Fruit fly (Drosophila melanogaster): ENCODE measurements around the gene pigeon.

pigeon gene

dm6 chr2L:19230518-19230917 lies 44.7 kb downstream of the pigeon start:
- TF ChIP-seq Ets65A (GFP tag) (peak; percentile 59), Optix (GFP tag; IDR thresholded peaks at IDR 0.05) (no peak)

- peak; percentile 16 for TF ChIP-seq HLH54F (GFP tag; optimal IDR thresholded peaks at IDR 0.05)
- no peak for TF ChIP-seq CG6683 (GFP tag; optimal IDR thresholded peaks at IDR 0.05)
- TF ChIP-seq esg (GFP tag; conservative IDR thresholded peaks at IDR 0.05): 0 out of 2 replicates have a peak, but pooled peaks have one; percentile 17
- peak; percentile 80 for TF ChIP-seq sens (GFP tag)
- no peak for TF ChIP-seq pzg (GFP tag; optimal IDR thresholded peaks at IDR 0.05)
- no peak for TF ChIP-seq eve (GFP tag; optimal IDR thresholded peaks at IDR 0.05)
- peak; percentile 52; the same call in 1 of the 2 replicates for TF ChIP-seq E2f1 (GFP tag; IDR thresholded peaks at IDR 0.05)
- peak; percentile 24 for TF ChIP-seq Sox102F (GFP tag; optimal IDR thresholded peaks at IDR 0.05)
- 0 out of 2 replicates have a peak, but pooled peaks have one; percentile 33 for TF ChIP-seq ttk (GFP tag; IDR thresholded peaks at IDR 0.05)
- peak; percentile 7 for TF ChIP-seq CG12659 (GFP tag; optimal IDR thresholded peaks at IDR 0.05)
- TF ChIP-seq Jarid2 (GFP tag; optimal IDR thresholded peaks at IDR 0.05): no peak
- no peak for TF ChIP-seq Rx (GFP tag; IDR thresholded peaks at IDR 0.05)
- TF ChIP-seq hbn (GFP tag; IDR thresholded peaks at IDR 0.05; ENCODE audit: partially characterized antibody): no peak
- no peak for TF ChIP-seq Six4 (GFP tag; optimal IDR thresholded peaks at IDR 0.05)
- TF ChIP-seq Ets65A (GFP tag): peak; percentile 79
- no peak for TF ChIP-seq CG2202 (tag; optimal IDR thresholded peaks at IDR 0.05)
- peak; percentile 18; the same call in 1 of the 2 replicates for TF ChIP-seq CG9932 (GFP tag; IDR thresholded peaks at IDR 0.05)
- no peak for TF ChIP-seq CkIIα-i1 (GFP tag; IDR thresholded peaks at IDR 0.05)
- TF ChIP-seq CG4404 (GFP tag; IDR thresholded peaks at IDR 0.05): peak; percentile 78
- TF ChIP-seq shn (GFP tag; optimal IDR thresholded peaks at IDR 0.05): no peak
- TF ChIP-seq CG11085 (GFP tag; IDR thresholded peaks at IDR 0.05): no peak
- TF ChIP-seq jing (GFP tag; optimal IDR thresholded peaks at IDR 0.05): no peak
- no peak for TF ChIP-seq NFAT (GFP tag; IDR thresholded peaks at IDR 0.05)
- no peak for TF ChIP-seq z (GFP tag; IDR thresholded peaks at IDR 0.05)
- peak; percentile 47 for TF ChIP-seq CG7839 (tag; optimal IDR thresholded peaks at IDR 0.05)
- TF ChIP-seq CG4730 (GFP tag; IDR thresholded peaks at IDR 0.05): no peak
- no peak for TF ChIP-seq CG31224 (GFP tag; IDR thresholded peaks at IDR 0.05)
- TF ChIP-seq CG13775 (GFP tag; optimal IDR thresholded peaks at IDR 0.05): peak; percentile 24
- peak; percentile 23 for TF ChIP-seq Meics (GFP tag; optimal IDR thresholded peaks at IDR 0.05)
- peak; percentile 15 for TF ChIP-seq lilli (GFP tag; optimal IDR thresholded peaks at IDR 0.05)
- TF ChIP-seq CG16863 (GFP tag; optimal IDR thresholded peaks at IDR 0.05): peak; percentile 14
- TF ChIP-seq chif (GFP tag; optimal IDR thresholded peaks at IDR 0.05): peak in 1 of 2 experiments; percentile 56
- peak; percentile 12 for TF ChIP-seq Xbp1 (GFP tag; optimal IDR thresholded peaks at IDR 0.05)
- peak; percentile 5 for TF ChIP-seq gcm (GFP tag; optimal IDR thresholded peaks at IDR 0.05)
- peak in 1 of 3 experiments; percentile 12 for TF ChIP-seq lola (GFP tag; optimal IDR thresholded peaks at IDR 0.05)
- TF ChIP-seq CG9437 (GFP tag; optimal IDR thresholded peaks at IDR 0.05): no peak
- TF ChIP-seq cwo (GFP tag; optimal IDR thresholded peaks at IDR 0.05): no peak
- peak; percentile 28 for TF ChIP-seq CG8924 (tag; optimal IDR thresholded peaks at IDR 0.05)
- TF ChIP-seq CG18262 (tag; optimal IDR thresholded peaks at IDR 0.05): peak; percentile 33
- TF ChIP-seq fd3F (GFP tag; optimal IDR thresholded peaks at IDR 0.05): no peak
- TF ChIP-seq onecut (GFP tag; IDR thresholded peaks at IDR 0.05): peak; percentile 14; the same call in 1 of the 2 replicates
- TF ChIP-seq CG6765 (GFP tag; optimal IDR thresholded peaks at IDR 0.05): no peak
- TF ChIP-seq Bgb (GFP tag; IDR thresholded peaks at IDR 0.05; ENCODE audit: partially characterized antibody): no peak
- TF ChIP-seq Bdp1 (GFP tag; optimal IDR thresholded peaks at IDR 0.05): peak; percentile 1
- TF ChIP-seq hth (optimal IDR thresholded peaks at IDR 0.05): no peak
- no peak for TF ChIP-seq Mad (GFP tag; optimal IDR thresholded peaks at IDR 0.05)
- no peak for TF ChIP-seq da (GFP tag; optimal IDR thresholded peaks at IDR 0.05)
- no peak for TF ChIP-seq wdn (GFP tag; IDR thresholded peaks at IDR 0.05)
- TF ChIP-seq stwl (tag; optimal IDR thresholded peaks at IDR 0.05): no peak
Measured at dm6 chr2L:19233300-19233699, 47.5 kb downstream of the pigeon start.
